Fruit fly (Drosophila melanogaster): ENCODE data around the gene CheB38a.
A peak's percentile ranks its signal among the peaks of the same experiment; 100 is the strongest.

The CheB38a gene

dm6 chr2L:20780768-20781167, 37.6 kb downstream of the CheB38a start:
- TF ChIP-seq sqz (GFP tag; optimal IDR thresholded peaks at IDR 0.05) (peak; percentile 49), caup (GFP tag; optimal IDR thresholded peaks at IDR 0.05; ENCODE audit: severe bottlenecking) (peak; percentile 73), CG14965 (GFP tag; optimal IDR thresholded peaks at IDR 0.05; ENCODE audit: borderline replicate concordance) (peak; percentile 59), Asciz (GFP tag; optimal IDR thresholded peaks at IDR 0.05) (peak; percentile 61), CG6765 (GFP tag; optimal IDR thresholded peaks at IDR 0.05) (peak; percentile 57), sug (tag; optimal IDR thresholded peaks at IDR 0.05) (peak; percentile 28), tx (GFP tag; optimal IDR thresholded peaks at IDR 0.05) (peak; percentile 33), CG10959 (GFP tag; IDR thresholded peaks at IDR 0.05) (peak; percentile 45; the same call in 1 of the 2 replicates), NfI (GFP tag; optimal IDR thresholded peaks at IDR 0.05) (peak; percentile 35), grn (GFP tag; optimal IDR thresholded peaks at IDR 0.05) (peak; percentile 49), CG3847 (GFP tag; IDR thresholded peaks at IDR 0.05) (no peak), crp (GFP tag; optimal IDR thresholded peaks at IDR 0.05) (peak in 1 of 2 experiments; percentile 13), CG12104 (GFP tag; optimal IDR thresholded peaks at IDR 0.05) (peak; percentile 73), Hand (GFP tag; optimal IDR thresholded peaks at IDR 0.05) (no peak), CG30431 (GFP tag; optimal IDR thresholded peaks at IDR 0.05) (peak; percentile 40), ind (GFP tag; optimal IDR thresholded peaks at IDR 0.05) (peak; percentile 1), nmo (GFP tag; optimal IDR thresholded peaks at IDR 0.05) (no peak), Taf1 (GFP tag; IDR thresholded peaks at IDR 0.05) (no peak), bowl (GFP tag; IDR thresholded peaks at IDR 0.05) (no peak), Hr78 (GFP tag; optimal IDR thresholded peaks at IDR 0.05) (no peak), CG5180 (GFP tag; optimal IDR thresholded peaks at IDR 0.05) (peak; percentile 46), Drgx (GFP tag; IDR thresholded peaks at IDR 0.05) (no peak), CG4617 (GFP tag; optimal IDR thresholded peaks at IDR 0.05; ENCODE audit: borderline replicate concordance) (no peak), nerfin-2 (GFP tag; IDR thresholded peaks at IDR 0.05; ENCODE audit: partially characterized antibody) (no peak), HLHmδ (GFP tag; optimal IDR thresholded peaks at IDR 0.05) (peak; percentile 64), HLH4C (GFP tag; IDR thresholded peaks at IDR 0.05; ENCODE audit: partially characterized antibody) (no peak), fu2 (GFP tag; optimal IDR thresholded peaks at IDR 0.05) (no peak), Eip74EF (GFP tag; optimal IDR thresholded peaks at IDR 0.05) (peak in 1 of 2 experiments; percentile 2), ken (GFP tag; IDR thresholded peaks at IDR 0.05) (peak; percentile 69; the same call in 2 of the 3 replicates), crc (GFP tag; optimal IDR thresholded peaks at IDR 0.05) (no peak), CG9437 (GFP tag; optimal IDR thresholded peaks at IDR 0.05) (no peak), ssp (GFP tag; IDR thresholded peaks at IDR 0.05) (no peak), vfl (GFP tag; optimal IDR thresholded peaks at IDR 0.05) (no peak), pum (GFP tag; optimal IDR thresholded peaks at IDR 0.05) (peak; percentile 2), pita (GFP tag; optimal IDR thresholded peaks at IDR 0.05) (no peak), her (GFP tag; optimal IDR thresholded peaks at IDR 0.05) (peak; percentile 50), CG3838 (GFP tag; optimal IDR thresholded peaks at IDR 0.05) (peak; percentile 13), bbx (GFP tag; IDR thresholded peaks at IDR 0.05; ENCODE audit: partially characterized antibody) (no peak), phol (tag; optimal IDR thresholded peaks at IDR 0.05) (peak; percentile 0), unc-4 (GFP tag; IDR thresholded peaks at IDR 0.05; ENCODE audit: partially characterized antibody) (no peak), NK7.1 (GFP tag; optimal IDR thresholded peaks at IDR 0.05) (peak; percentile 51), CG1832 (GFP tag; optimal IDR thresholded peaks at IDR 0.05) (no peak), Aef1 (GFP tag; IDR thresholded peaks at IDR 0.05) (no peak), CG13123 (GFP tag; optimal IDR thresholded peaks at IDR 0.05) (peak; percentile 56), btn (GFP tag; optimal IDR thresholded peaks at IDR 0.05) (peak; percentile 71), Sox100B (GFP tag; optimal IDR thresholded peaks at IDR 0.05) (peak; percentile 37), CG10565 (GFP tag; optimal IDR thresholded peaks at IDR 0.05) (no peak), CG8089 (GFP tag; optimal IDR thresholded peaks at IDR 0.05) (peak; percentile 50), CG3065 (GFP tag; optimal IDR thresholded peaks at IDR 0.05) (no peak), gsb (GFP tag; IDR thresholded peaks at IDR 0.05) (no peak)

Measured in whole organism, embryonic.